Worm (Caenorhabditis elegans) whole organism, L2 larva: Measurements from ENCODE around the gene fars-3.

Experiments
- C34F6.9 ChIP-seq: fragments of 150-350 bp; optimal IDR thresholded peaks from 2 replicates; lab custom pipeline; 2014; ENCODE audit warnings: missing biosample characterization, missing genetic modification characterization
- F13H6.1 ChIP-seq: sonication (generic microtip); optimal IDR thresholded peaks from 2 replicates; lab custom pipeline; 2016; ENCODE audit warnings: missing genetic modification characterization, missing compliant biosample characterization
- R02D3.7 ChIP-seq: fragments of 150-350 bp; optimal IDR thresholded peaks from 2 replicates; lab custom pipeline; 2014; ENCODE audit warnings: missing biosample characterization, missing genetic modification characterization
- Y55F3AM.14 ChIP-seq: fragments of 200-800 bp; sonication (Bioruptor generic); optimal IDR thresholded peaks from 2 replicates; lab custom pipeline; 2018; ENCODE audit warnings: mild to moderate bottlenecking, missing genetic modification characterization, missing compliant biosample characterization
- ZK546.5 ChIP-seq: sonication (generic microtip); optimal IDR thresholded peaks from 2 replicates; lab custom pipeline; 2017; ENCODE audit warnings: missing biosample characterization, missing genetic modification characterization
- alr-1 ChIP-seq: fragments of 150-350 bp; optimal IDR thresholded peaks from 2 replicates; lab custom pipeline; 2014; ENCODE audit warnings: missing biosample characterization, missing genetic modification characterization
- aly-2 ChIP-seq: fragments of 150-350 bp; optimal IDR thresholded peaks from 2 replicates; lab custom pipeline; 2014; ENCODE audit warnings: missing biosample characterization, missing genetic modification characterization
- ama-1 ChIP-seq: fragments of 150-350 bp; optimal IDR thresholded peaks from 2 replicates; lab custom pipeline; 2018; ENCODE audit warnings: inconsistent platforms
- blmp-1 ChIP-seq: sonication (generic microtip); optimal IDR thresholded peaks from 2 replicates; lab custom pipeline; 2017; ENCODE audit warnings: missing genetic modification characterization, mild to moderate bottlenecking, missing compliant biosample characterization, antibody characterized with exemption, moderate library complexity; ENCODE audit not compliant: insufficient read depth
- ceh-16 ChIP-seq: fragments of 150-350 bp; optimal IDR thresholded peaks from 2 replicates; lab custom pipeline; 2014; ENCODE audit warnings: missing biosample characterization, missing genetic modification characterization
- ceh-82 ChIP-seq: fragments of 150-350 bp; optimal IDR thresholded peaks from 2 replicates; lab custom pipeline; 2014; ENCODE audit warnings: missing biosample characterization, missing genetic modification characterization
- crh-2 ChIP-seq: sonication (generic microtip); optimal IDR thresholded peaks from 2 replicates; lab custom pipeline; 2017; ENCODE audit warnings: missing biosample characterization, missing genetic modification characterization
- dmd-4 ChIP-seq: sonication (generic microtip); optimal IDR thresholded peaks from 2 replicates; lab custom pipeline; 2017; ENCODE audit warnings: missing biosample characterization, missing genetic modification characterization
- egl-27 ChIP-seq: sonication (generic microtip); optimal IDR thresholded peaks from 3 replicates; lab custom pipeline; 2017; ENCODE audit warnings: missing biosample characterization, missing genetic modification reagents, missing genetic modification characterization
- elt-1 ChIP-seq: fragments of 150-350 bp; optimal IDR thresholded peaks from 2 replicates; lab custom pipeline; 2014; ENCODE audit warnings: missing biosample characterization, missing genetic modification characterization
- elt-3 ChIP-seq: sonication (generic microtip); optimal IDR thresholded peaks from 2 replicates; lab custom pipeline; 2017; ENCODE audit warnings: missing biosample characterization, missing genetic modification characterization
- fos-1 ChIP-seq: fragments of 150-350 bp; optimal IDR thresholded peaks from 2 replicates; lab custom pipeline; 2014; ENCODE audit warnings: missing biosample characterization, missing genetic modification characterization
- gmeb-1 ChIP-seq: fragments of 150-350 bp; optimal IDR thresholded peaks from 2 replicates; lab custom pipeline; 2014; ENCODE audit warnings: missing biosample characterization, missing genetic modification characterization
- lin-11 ChIP-seq: fragments of 150-350 bp; sonication (generic microtip); optimal IDR thresholded peaks from 2 replicates; lab custom pipeline; 2014; ENCODE audit warnings: missing biosample characterization, missing genetic modification characterization, inconsistent platforms, mixed read lengths
- lin-13 ChIP-seq: fragments of 150-350 bp; optimal IDR thresholded peaks from 2 replicates; lab custom pipeline; 2014; ENCODE audit warnings: missing biosample characterization, missing genetic modification reagents, missing genetic modification characterization
- lin-39 ChIP-seq: fragments of 150-350 bp; optimal IDR thresholded peaks from 2 replicates; lab custom pipeline; 2014; ENCODE audit warnings: missing biosample characterization, missing genetic modification reagents, missing genetic modification characterization
- lsy-2 ChIP-seq, 2 experiments: fragments of 150-350 bp in 1 of 2; sonication (generic microtip) in 1 of 2; optimal IDR thresholded peaks; 2 replicates each; lab custom pipeline; 2014 to 2017; ENCODE audit warnings: missing biosample characterization in 2 of 2, missing genetic modification characterization in 2 of 2
- mab-5 ChIP-seq: fragments of 150-350 bp; optimal IDR thresholded peaks from 2 replicates; lab custom pipeline; 2014; ENCODE audit warnings: missing biosample characterization, missing genetic modification characterization
- mbf-1 ChIP-seq: sonication (generic microtip); optimal IDR thresholded peaks from 2 replicates; lab custom pipeline; 2017; ENCODE audit warnings: missing biosample characterization, missing genetic modification characterization
- mdl-1 ChIP-seq, 2 experiments: fragments of 150-350 bp in 1 of 2; sonication (generic microtip) in 1 of 2; optimal IDR thresholded peaks; 2 replicates each; lab custom pipeline; 2017; ENCODE audit warnings: missing biosample characterization in 2 of 2, missing genetic modification characterization in 2 of 2
- nhr-10 ChIP-seq: sonication (generic microtip); optimal IDR thresholded peaks from 2 replicates; lab custom pipeline; 2017; ENCODE audit warnings: missing biosample characterization, missing genetic modification characterization
- nhr-11 ChIP-seq: fragments of 150-350 bp; optimal IDR thresholded peaks from 2 replicates; lab custom pipeline; 2014; ENCODE audit warnings: missing biosample characterization, missing genetic modification characterization
- nhr-12 ChIP-seq: fragments of 150-350 bp; optimal IDR thresholded peaks from 2 replicates; lab custom pipeline; 2014; ENCODE audit warnings: missing biosample characterization, missing genetic modification characterization
- nhr-129 ChIP-seq: fragments of 150-350 bp; optimal IDR thresholded peaks from 2 replicates; lab custom pipeline; 2014; ENCODE audit warnings: missing biosample characterization, missing genetic modification characterization
- nhr-21 ChIP-seq: fragments of 150-350 bp; optimal IDR thresholded peaks from 2 replicates; lab custom pipeline; 2014; ENCODE audit warnings: missing biosample characterization, missing genetic modification characterization
- nhr-23 ChIP-seq: fragments of 150-350 bp; optimal IDR thresholded peaks from 2 replicates; lab custom pipeline; 2014; ENCODE audit warnings: missing biosample characterization, missing genetic modification reagents, missing genetic modification characterization
- nhr-237 ChIP-seq: fragments of 150-350 bp; optimal IDR thresholded peaks from 2 replicates; lab custom pipeline; 2014; ENCODE audit warnings: missing biosample characterization, missing genetic modification characterization
- nhr-25 ChIP-seq: fragments of 150-350 bp; sonication (generic microtip); optimal IDR thresholded peaks from 3 replicates; lab custom pipeline; 2014; ENCODE audit warnings: missing biosample characterization, missing genetic modification characterization
- nhr-6 ChIP-seq: fragments of 150-350 bp; optimal IDR thresholded peaks from 2 replicates; lab custom pipeline; 2014; ENCODE audit warnings: missing biosample characterization, missing genetic modification characterization
- peb-1 ChIP-seq: fragments of 150-350 bp; optimal IDR thresholded peaks from 2 replicates; lab custom pipeline; 2014; ENCODE audit warnings: missing biosample characterization, missing genetic modification characterization
- sem-4 ChIP-seq: fragments of 150-350 bp; optimal IDR thresholded peaks from 2 replicates; lab custom pipeline; 2014; ENCODE audit warnings: missing biosample characterization, missing genetic modification reagents, missing genetic modification characterization
- skn-1 ChIP-seq: sonication (generic microtip); optimal IDR thresholded peaks from 2 replicates; lab custom pipeline; 2017; ENCODE audit warnings: missing biosample characterization, missing genetic modification characterization
- sma-3 ChIP-seq: sonication (generic microtip); optimal IDR thresholded peaks from 2 replicates; lab custom pipeline; 2016; ENCODE audit warnings: missing genetic modification reagents, missing genetic modification characterization, missing compliant biosample characterization
- sma-9 ChIP-seq, 2 experiments: fragments of 150-350 bp in 1 of 2; sonication (generic microtip) in 1 of 2; optimal IDR thresholded peaks; 2 replicates each; lab custom pipeline; 2014 to 2016; ENCODE audit warnings: missing genetic modification characterization in 2 of 2, mild to moderate bottlenecking in 1 of 2, missing biosample characterization in 1 of 2, missing compliant biosample characterization in 1 of 2, missing genetic modification reagents in 1 of 2, moderate library complexity in 1 of 2
- snpc-4 ChIP-seq: fragments of 150-350 bp; optimal IDR thresholded peaks from 2 replicates; lab custom pipeline; 2014; ENCODE audit warnings: missing biosample characterization, missing genetic modification characterization
- unc-39 ChIP-seq: fragments of 150-350 bp; optimal IDR thresholded peaks from 2 replicates; lab custom pipeline; 2014; ENCODE audit warnings: missing biosample characterization, missing genetic modification characterization
- unc-55 ChIP-seq: fragments of 150-350 bp; sonication (generic microtip); optimal IDR thresholded peaks from 3 replicates; lab custom pipeline; 2014; ENCODE audit warnings: missing biosample characterization, missing genetic modification reagents, missing genetic modification characterization
- unc-62 ChIP-seq: fragments of 150-350 bp; optimal IDR thresholded peaks from 2 replicates; lab custom pipeline; 2014; ENCODE audit warnings: missing biosample characterization, missing genetic modification reagents, missing genetic modification characterization
- zag-1 ChIP-seq: fragments of 150-350 bp; optimal IDR thresholded peaks from 2 replicates; lab custom pipeline; 2014; ENCODE audit warnings: missing biosample characterization, missing genetic modification characterization
- ztf-4 ChIP-seq: fragments of 150-350 bp; optimal IDR thresholded peaks from 2 replicates; lab custom pipeline; 2014; ENCODE audit warnings: missing biosample characterization, missing genetic modification characterization

The fars-3 gene

DNA sequence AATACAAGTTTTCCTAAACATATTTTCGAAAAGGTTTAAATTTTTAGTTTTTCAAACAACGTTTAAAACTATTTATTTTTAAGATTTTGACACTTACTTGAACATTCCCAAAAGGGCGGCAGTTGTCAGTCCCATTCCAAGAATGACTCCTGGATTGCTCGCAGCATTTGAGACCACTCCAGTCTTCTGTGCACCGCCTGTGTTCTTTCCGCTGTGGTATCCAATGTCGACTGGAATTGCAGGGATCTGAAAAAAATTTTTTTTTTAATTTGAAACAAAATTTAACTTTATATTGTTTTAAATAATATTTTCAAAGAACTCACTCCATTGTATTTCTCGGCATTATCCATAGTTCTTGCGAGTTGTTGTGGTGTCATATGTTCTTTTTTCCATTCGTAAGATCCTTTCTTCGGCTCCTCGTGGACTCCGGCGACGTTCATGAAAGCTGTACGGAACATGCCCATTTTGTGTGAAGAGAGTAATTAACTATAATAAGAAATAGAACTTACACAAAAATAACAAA, 17.1 kb downstream of the fars-3 start, which contains the start of gene M05D6.5:
Gene M05D6.5, minus strand, starts transcription at position 473 of the 523 bp plus-strand sequence.
- TF ChIP-seq R02D3.7 (tag; lab: Kevin White, UChicago) (no peak), mbf-1 (tag; lab: Kevin White, UChicago) (no peak), nhr-6 (no peak), ama-1 (lab: Kevin White, UChicago) (peak; percentile 20), nhr-10 (tag; lab: Kevin White, UChicago) (no peak), gmeb-1 (tag; lab: Kevin White, UChicago) (no peak), nhr-23 (no peak), ceh-16 (no peak), nhr-21 (tag; lab: Kevin White, UChicago) (no peak), zag-1 (tag; lab: Kevin White, UChicago) (no peak), ztf-4 (tag; lab: Kevin White, UChicago) (peak; percentile 67), lsy-2 (tag; optimal IDR thresholded peaks at IDR 0.05; lab: Kevin White, UChicago) (no peak), lin-11 (tag; lab: Kevin White, UChicago) (no peak), unc-55 (no peak), nhr-129 (tag; lab: Kevin White, UChicago) (no peak)

DNA sequence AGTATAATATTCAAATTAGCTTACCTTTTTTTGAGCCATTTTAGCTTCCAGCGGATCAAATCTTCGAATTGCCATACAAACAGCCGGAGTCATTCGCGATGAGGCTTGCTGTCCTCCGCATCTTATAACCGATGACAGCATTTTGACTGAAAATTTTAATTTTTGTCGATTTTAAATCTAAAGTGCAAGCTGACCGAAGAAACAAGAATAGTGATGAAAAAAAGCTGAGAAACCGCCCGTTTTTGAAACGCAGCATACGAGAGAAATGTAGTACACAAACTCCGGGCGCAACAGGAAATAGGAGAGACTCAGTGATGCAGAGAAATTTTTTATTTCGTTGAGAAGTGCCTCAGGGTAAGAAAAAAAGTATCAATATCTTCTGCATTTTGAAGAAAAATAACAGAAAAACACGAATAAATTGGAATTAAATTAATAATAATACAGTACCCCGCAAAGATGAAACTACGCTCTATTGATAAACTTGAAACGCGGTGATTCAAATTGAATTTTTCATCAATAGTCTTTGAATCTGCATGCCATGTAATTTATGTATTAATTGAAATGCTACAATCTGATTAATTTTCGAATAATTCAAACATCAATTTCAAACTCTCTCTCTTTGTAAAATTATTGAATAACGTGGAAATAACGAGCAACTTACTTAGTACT, 18.6 kb downstream of the fars-3 start:
- TF ChIP-seq snpc-4 (tag; lab: Kevin White, UChicago) (no peak), crh-2 (peak; percentile 13), C34F6.9 (tag; lab: Kevin White, UChicago) (peak; percentile 31), lsy-2 (tag; optimal IDR thresholded peaks at IDR 0.05; lab: Kevin White, UChicago) (peak in 1 of 2 experiments; percentile 84), dmd-4 (no peak), unc-55 (peak; percentile 12), nhr-11 (peak; percentile 26), nhr-21 (tag; lab: Kevin White, UChicago) (no peak), gmeb-1 (tag; lab: Kevin White, UChicago) (peak; percentile 40), fos-1 (tag; lab: Kevin White, UChicago) (peak; percentile 20), F13H6.1 (peak; percentile 11), Y55F3AM.14 (GFP tag; lab: Kevin White, UChicago) (no peak), R02D3.7 (tag; lab: Kevin White, UChicago) (no peak), elt-1 (tag; lab: Kevin White, UChicago) (no peak), nhr-25 (tag; lab: Kevin White, UChicago) (no peak), nhr-129 (tag; lab: Kevin White, UChicago) (peak; percentile 51), lin-13 (GFP tag; lab: Kevin White, UChicago) (no peak), peb-1 (tag; lab: Kevin White, UChicago) (no peak), ceh-82 (tag; lab: Kevin White, UChicago) (no peak), ama-1 (lab: Kevin White, UChicago) (no peak), sma-3 (GFP tag; lab: Kevin White, UChicago) (no peak), nhr-237 (no peak), blmp-1 (tag; lab: Kevin White, UChicago) (no peak)

DNA sequence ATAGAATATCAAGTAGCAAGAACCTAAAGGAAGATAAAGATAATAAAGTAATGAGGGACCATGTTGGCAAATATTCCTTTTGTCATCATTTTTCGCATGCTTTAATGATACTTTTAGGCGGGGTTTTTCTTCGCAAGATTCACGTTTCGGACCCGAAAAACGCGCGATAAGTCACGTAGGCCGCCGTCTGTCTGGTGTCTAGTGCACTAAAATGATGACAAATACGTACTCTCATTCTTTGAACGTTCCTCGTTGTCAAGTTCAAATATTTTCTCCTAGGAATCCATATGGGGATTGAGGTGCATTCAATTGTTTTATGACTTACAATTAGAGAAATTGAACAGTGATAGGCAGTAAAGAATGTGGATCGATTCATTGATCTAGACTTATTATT, 19.1 kb downstream of the fars-3 start, which contains the start of gene taap-1:
Gene taap-1, minus strand, starts transcription at position 79 of the 394 bp plus-strand sequence.
- TF ChIP-seq unc-39 (tag; lab: Kevin White, UChicago) (no peak), alr-1 (no peak), skn-1 (tag; lab: Kevin White, UChicago) (peak; percentile 83), elt-3 (tag; lab: Kevin White, UChicago) (no peak), nhr-129 (tag; lab: Kevin White, UChicago) (peak; percentile 54), nhr-21 (tag; lab: Kevin White, UChicago) (no peak), aly-2 (tag; lab: Kevin White, UChicago) (no peak), nhr-6 (no peak), nhr-237 (no peak), fos-1 (tag; lab: Kevin White, UChicago) (peak; percentile 13), sma-3 (GFP tag; lab: Kevin White, UChicago) (no peak), nhr-25 (tag; lab: Kevin White, UChicago) (no peak), zag-1 (tag; lab: Kevin White, UChicago) (peak; percentile 0), mab-5 (tag; lab: Kevin White, UChicago) (no peak), lin-13 (GFP tag; lab: Kevin White, UChicago) (no peak), ZK546.5 (tag; lab: Kevin White, UChicago) (no peak), ceh-82 (tag; lab: Kevin White, UChicago) (no peak), lin-11 (tag; lab: Kevin White, UChicago) (no peak), unc-62 (GFP tag; lab: Kevin White, UChicago) (no peak), sma-9 (GFP tag; optimal IDR thresholded peaks at IDR 0.05; lab: Kevin White, UChicago) (peak; percentile 77), sma-9 (tag; optimal IDR thresholded peaks at IDR 0.05; lab: Kevin White, UChicago) (no peak), lin-39 (tag; lab: Kevin White, UChicago) (no peak), Y55F3AM.14 (GFP tag; lab: Kevin White, UChicago) (no peak), unc-55 (no peak), sem-4 (peak; percentile 52), gmeb-1 (tag; lab: Kevin White, UChicago) (no peak), egl-27 (tag; lab: Kevin White, UChicago) (no peak), mbf-1 (tag; lab: Kevin White, UChicago) (no peak), ztf-4 (tag; lab: Kevin White, UChicago) (no peak), mdl-1 (tag; optimal IDR thresholded peaks at IDR 0.05; lab: Kevin White, UChicago) (peak in 1 of 2 experiments; percentile 17), nhr-12 (no peak), snpc-4 (tag; lab: Kevin White, UChicago) (no peak), ama-1 (lab: Kevin White, UChicago) (peak; percentile 39), lsy-2 (tag; optimal IDR thresholded peaks at IDR 0.05; lab: Kevin White, UChicago) (no peak), dmd-4 (no peak), nhr-11 (no peak)
